Fruit fly (Drosophila melanogaster): ENCODE measurements around the gene CG10211.

Gene CG10211

dm6 chr2L:18484382-18485050, 32.8 kb upstream of the CG10211 start, which contains the start of gene CG10283 (continued):
- TF ChIP-seq Lpt (GFP tag; optimal IDR thresholded peaks at IDR 0.05) (no peak), Eip75B (GFP tag; optimal IDR thresholded peaks at IDR 0.05) (peak; percentile 8), Gug (GFP tag; IDR thresholded peaks at IDR 0.05) (no peak), CG8119 (GFP tag; IDR thresholded peaks at IDR 0.05) (peak; percentile 55; the same call in 2 of the 3 replicates), acj6 (GFP tag; optimal IDR thresholded peaks at IDR 0.05) (no peak), Hr4 (GFP tag; optimal IDR thresholded peaks at IDR 0.05) (peak; percentile 4), CG11902 (GFP tag; optimal IDR thresholded peaks at IDR 0.05) (no peak), ss (GFP tag; optimal IDR thresholded peaks at IDR 0.05) (peak; percentile 6 to 43), cyc (GFP tag; optimal IDR thresholded peaks at IDR 0.05) (no peak), dsx (GFP tag; optimal IDR thresholded peaks at IDR 0.05; ENCODE audit: poor library complexity, severe bottlenecking) (peak; percentile 53), Eip78C (GFP tag) (peak; percentile 68), Hr39 (GFP tag; optimal IDR thresholded peaks at IDR 0.05) (no peak), CG32006 (GFP tag; optimal IDR thresholded peaks at IDR 0.05) (no peak), spab (GFP tag; optimal IDR thresholded peaks at IDR 0.05) (no peak), Hr38 (GFP tag; optimal IDR thresholded peaks at IDR 0.05) (no peak), CG3032 (tag; optimal IDR thresholded peaks at IDR 0.05) (peak; percentile 33), esn (GFP tag; optimal IDR thresholded peaks at IDR 0.05) (peak; percentile 22), CG8632 (GFP tag; optimal IDR thresholded peaks at IDR 0.05) (no peak), CG16779 (tag; optimal IDR thresholded peaks at IDR 0.05) (no peak), lz (GFP tag; optimal IDR thresholded peaks at IDR 0.05) (peak; percentile 15), Eip93F (GFP tag; optimal IDR thresholded peaks at IDR 0.05) (no peak), pdm3 (GFP tag; optimal IDR thresholded peaks at IDR 0.05) (no peak), fkh (GFP tag; optimal IDR thresholded peaks at IDR 0.05) (peak; percentile 15), Ets21C (GFP tag; optimal IDR thresholded peaks at IDR 0.05) (no peak), svp (GFP tag) (no peak), dac (GFP tag; optimal IDR thresholded peaks at IDR 0.05) (no peak), CG6163 (GFP tag; IDR thresholded peaks at IDR 0.05) (no peak), Met (GFP tag; optimal IDR thresholded peaks at IDR 0.05) (no peak), CG34406 (GFP tag; optimal IDR thresholded peaks at IDR 0.05) (peak; percentile 46), eg (GFP tag; IDR thresholded peaks at IDR 0.05) (peak; percentile 35; the same call in 2 of the 3 replicates), CG3919 (GFP tag; optimal IDR thresholded peaks at IDR 0.05) (peak; percentile 34), CG6854 (GFP tag; optimal IDR thresholded peaks at IDR 0.05) (peak; percentile 64), Sox102F (GFP tag; optimal IDR thresholded peaks at IDR 0.05) (peak; percentile 30), fd85E (GFP tag; optimal IDR thresholded peaks at IDR 0.05) (no peak), CG1621 (tag; optimal IDR thresholded peaks at IDR 0.05) (no peak), vri (GFP tag; optimal IDR thresholded peaks at IDR 0.05) (peak; percentile 43), achi (GFP tag; optimal IDR thresholded peaks at IDR 0.05) (no peak)

- TF ChIP-seq CG1621 (tag; optimal IDR thresholded peaks at IDR 0.05) = peak; percentile 0
- TF ChIP-seq fd59A (GFP tag; optimal IDR thresholded peaks at IDR 0.05) = no peak
- peak; percentile 84 for TF ChIP-seq fkh (GFP tag; optimal IDR thresholded peaks at IDR 0.05)
- TF ChIP-seq Eip93F (GFP tag; optimal IDR thresholded peaks at IDR 0.05) = peak; percentile 17
- 0 out of 3 replicates have a peak, but pooled peaks have one; percentile 33 for TF ChIP-seq CG6163 (GFP tag; IDR thresholded peaks at IDR 0.05)
- TF ChIP-seq lz (GFP tag; optimal IDR thresholded peaks at IDR 0.05) = no peak
These were observed 32.1 kb upstream of the CG10211 start, which contains the start of gene grnd for dm6 chr2L:18485211-18485610. Gene grnd (plus strand): TSS chr2L:18485417.

DNA sequence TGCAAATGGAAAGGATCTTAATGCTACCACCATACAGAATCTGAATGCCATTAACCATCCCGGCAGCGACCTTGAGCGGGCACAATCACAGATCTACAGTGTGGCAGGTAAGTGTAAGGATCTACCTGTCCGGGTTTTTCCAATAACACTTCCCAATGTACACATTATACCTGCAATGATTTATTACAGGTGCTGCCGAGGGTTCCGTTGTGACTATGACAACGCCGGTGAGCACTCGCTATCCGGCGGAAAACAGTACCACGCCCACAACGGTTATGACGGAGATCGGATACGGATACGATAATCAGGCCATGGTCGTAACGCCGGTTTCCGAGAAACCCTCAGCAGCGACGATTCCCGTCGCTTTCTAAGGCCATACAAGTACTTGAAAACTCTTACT, 30.5 kb upstream of the CG10211 start:
- TF ChIP-seq CG8632 (GFP tag; optimal IDR thresholded peaks at IDR 0.05) = no peak
- no peak for TF ChIP-seq OdsH (GFP tag; optimal IDR thresholded peaks at IDR 0.05)
- TF ChIP-seq CG3032 (tag; optimal IDR thresholded peaks at IDR 0.05) = no peak
- TF ChIP-seq net (GFP tag; optimal IDR thresholded peaks at IDR 0.05) = no peak
- no peak for TF ChIP-seq CG1621 (tag; optimal IDR thresholded peaks at IDR 0.05)
- TF ChIP-seq Ets96B (tag; optimal IDR thresholded peaks at IDR 0.05) = no peak
- no peak for TF ChIP-seq CG8119 (GFP tag; IDR thresholded peaks at IDR 0.05)
- TF ChIP-seq CG6808 (GFP tag; optimal IDR thresholded peaks at IDR 0.05) = no peak

All from whole organism, prepupa.